Fruit fly (Drosophila melanogaster) whole organism, embryonic: Measurements from ENCODE around the gene St2.
A peak's percentile ranks its signal among the peaks of the same experiment; 100 is the strongest.

Experiments used
- Adf1 ChIP-seq: fragments of 200-800 bp; sonication (Bioruptor generic); IDR thresholded peaks from 2 replicates; pipeline ENCODE4 v1.3.6; 2022; ENCODE audit warnings: missing biosample characterization, missing genetic modification characterization
- Antp ChIP-seq: fragments of 200-800 bp; sonication (Bioruptor generic); optimal IDR thresholded peaks from 3 replicates; lab custom pipeline; 2016; ENCODE audit warnings: missing biosample characterization, missing genetic modification characterization
- Awh ChIP-seq: fragments of 200-800 bp; sonication (Bioruptor generic); IDR thresholded peaks from 2 replicates; pipeline ENCODE4, ENCODE4 v1.3.6; 2022; ENCODE audit warnings: missing biosample characterization, missing genetic modification characterization
- CG11093 ChIP-seq: fragments of 200-800 bp; sonication (Bioruptor generic); IDR thresholded peaks from 3 replicates; pipeline ENCODE4 v1.3.6; 2022; ENCODE audit warnings: missing biosample characterization, missing genetic modification characterization
- CG11398 ChIP-seq: fragments of 200-800 bp; sonication (Bioruptor generic); optimal IDR thresholded peaks from 2 replicates; lab custom pipeline; 2016; ENCODE audit warnings: missing biosample characterization, missing genetic modification characterization
- CG12299 ChIP-seq: fragments of 200-800 bp; sonication (Bioruptor generic); optimal IDR thresholded peaks from 2 replicates; lab custom pipeline; 2018; ENCODE audit warnings: missing biosample characterization, mild to moderate bottlenecking, missing genetic modification characterization
- CG14710 ChIP-seq: fragments of 200-800 bp; sonication (Bioruptor generic); optimal IDR thresholded peaks from 3 replicates; lab custom pipeline; 2019; ENCODE audit warnings: missing biosample characterization, mild to moderate bottlenecking, missing genetic modification characterization, moderate library complexity
- CG15269 ChIP-seq: fragments of 200-800 bp; sonication (Bioruptor generic); optimal IDR thresholded peaks from 2 replicates; lab custom pipeline; 2018; ENCODE audit warnings: missing biosample characterization, mild to moderate bottlenecking, missing genetic modification characterization, moderate library complexity
- CG15696 ChIP-seq: fragments of 200-800 bp; sonication (Bioruptor generic); optimal IDR thresholded peaks from 2 replicates; lab custom pipeline; 2019; ENCODE audit warnings: missing biosample characterization, mild to moderate bottlenecking, missing genetic modification characterization, moderate library complexity
- CG17328 ChIP-seq: fragments of 200-800 bp; sonication (Bioruptor generic); IDR thresholded peaks from 2 replicates; pipeline ENCODE4 v1.3.6; 2022; ENCODE audit warnings: missing biosample characterization, missing genetic modification characterization
- CG17385 ChIP-seq: fragments of 200-800 bp; sonication (Bioruptor generic); optimal IDR thresholded peaks from 3 replicates; lab custom pipeline; 2018; ENCODE audit warnings: missing biosample characterization, mild to moderate bottlenecking, missing genetic modification characterization
- CG17829 ChIP-seq: fragments of 200-800 bp; optimal IDR thresholded peaks from 2 replicates; lab custom pipeline; 2019; ENCODE audit warnings: missing biosample characterization, mild to moderate bottlenecking, missing genetic modification characterization, moderate library complexity
- CG18599 ChIP-seq: fragments of 200-800 bp; sonication (Bioruptor generic); optimal IDR thresholded peaks from 3 replicates; lab custom pipeline; 2017; ENCODE audit warnings: missing biosample characterization, missing genetic modification characterization, mild to moderate bottlenecking, moderate library complexity, missing genetic modification reagents
- CG30020 ChIP-seq: fragments of 200-800 bp; optimal IDR thresholded peaks from 2 replicates; lab custom pipeline; 2019; ENCODE audit warnings: missing biosample characterization, mild to moderate bottlenecking, missing genetic modification characterization, moderate library complexity
- CG3065 ChIP-seq: fragments of 200-800 bp; sonication (Bioruptor generic); optimal IDR thresholded peaks from 2 replicates; lab custom pipeline; 2016; ENCODE audit warnings: missing biosample characterization, missing genetic modification characterization
- CG6254 ChIP-seq: fragments of 200-800 bp; sonication (Bioruptor generic); optimal IDR thresholded peaks from 3 replicates; lab custom pipeline; 2017; ENCODE audit warnings: mild to moderate bottlenecking, missing biosample characterization, missing genetic modification reagents, missing genetic modification characterization
- CG7357 ChIP-seq: fragments of 200-800 bp; sonication (Bioruptor generic); IDR thresholded peaks from 3 replicates; pipeline ENCODE4 v1.3.6; 2022; ENCODE audit warnings: missing biosample characterization, missing genetic modification characterization
- CG7556 ChIP-seq: fragments of 200-800 bp; sonication (Bioruptor generic); optimal IDR thresholded peaks from 2 replicates; lab custom pipeline; 2017; ENCODE audit warnings: missing biosample characterization, mild to moderate bottlenecking, missing genetic modification characterization
- CG7839 ChIP-seq: fragments of 200-800 bp; sonication (Bioruptor generic); optimal IDR thresholded peaks from 3 replicates; lab custom pipeline; 2018; ENCODE audit warnings: missing biosample characterization, mild to moderate bottlenecking, missing genetic modification characterization, moderate library complexity
- CG9727 ChIP-seq: fragments of 200-800 bp; sonication (Bioruptor generic); optimal IDR thresholded peaks from 3 replicates; lab custom pipeline; 2017; ENCODE audit warnings: missing biosample characterization, mild to moderate bottlenecking, missing genetic modification characterization
- Dp ChIP-seq: fragments of 200-800 bp; sonication (Bioruptor generic); optimal IDR thresholded peaks from 2 replicates; lab custom pipeline; 2018; ENCODE audit warnings: missing biosample characterization, mild to moderate bottlenecking, missing genetic modification characterization, moderate library complexity
- Drgx ChIP-seq: fragments of 200-800 bp; sonication (Bioruptor generic); IDR thresholded peaks from 2 replicates; pipeline ENCODE4 v1.3.6; 2022; ENCODE audit warnings: missing biosample characterization, missing genetic modification characterization
- Eip74EF ChIP-seq, 2 experiments: fragments of 200-800 bp in 1 of 2; fragments of >200 bp in 1 of 2; sonication (Bioruptor generic) in 1 of 2; optimal IDR thresholded peaks; 2 replicates each; lab custom pipeline; 2017 to 2019; ENCODE audit warnings: missing biosample characterization in 2 of 2, missing genetic modification characterization in 2 of 2, mild to moderate bottlenecking in 1 of 2, moderate library complexity in 1 of 2
- H2.0 ChIP-seq: fragments of 200-800 bp; sonication (Bioruptor generic); IDR thresholded peaks from 2 replicates; pipeline ENCODE4 v1.3.6; 2022; ENCODE audit warnings: missing biosample characterization, missing genetic modification characterization
- Hr78 ChIP-seq, 2 experiments: fragments of 200-800 bp in 1 of 2; fragments of >200 bp in 1 of 2; sonication (Bioruptor generic) in 1 of 2; optimal IDR thresholded peaks; 2 replicates each; lab custom pipeline; 2017 to 2019; ENCODE audit warnings: missing biosample characterization in 2 of 2, missing genetic modification characterization in 2 of 2, mild to moderate bottlenecking in 1 of 2, moderate library complexity in 1 of 2
- Mrtf ChIP-seq: fragments of 200-800 bp; sonication (Bioruptor generic); IDR thresholded peaks from 3 replicates; pipeline ENCODE4 v1.3.6; 2022; ENCODE audit warnings: missing biosample characterization, missing genetic modification characterization
- NC2α ChIP-seq: fragments of 200-800 bp; sonication (Bioruptor generic); optimal IDR thresholded peaks from 2 replicates; lab custom pipeline; 2016; ENCODE audit warnings: missing biosample characterization, missing genetic modification characterization
- Six4 ChIP-seq: fragments of 200-800 bp; sonication (Bioruptor generic); optimal IDR thresholded peaks from 2 replicates; lab custom pipeline; 2016; ENCODE audit warnings: missing biosample characterization, missing genetic modification characterization
- Taf1 ChIP-seq: fragments of 200-800 bp; sonication (Bioruptor generic); IDR thresholded peaks from 2 replicates; pipeline ENCODE4 v1.3.6; 2022; ENCODE audit warnings: missing biosample characterization, missing genetic modification characterization
- ac ChIP-seq: fragments of 200-800 bp; sonication (Bioruptor generic); optimal IDR thresholded peaks from 3 replicates; lab custom pipeline; 2017; ENCODE audit warnings: missing biosample characterization, mild to moderate bottlenecking, missing genetic modification characterization
- bsh ChIP-seq, 2 experiments: fragments of 200-800 bp; sonication (Bioruptor generic); optimal IDR thresholded peaks; 2 replicates each; lab custom pipeline; 2017 to 2018; ENCODE audit warnings: mild to moderate bottlenecking in 2 of 2, missing biosample characterization in 2 of 2, missing genetic modification characterization in 2 of 2, moderate library complexity in 1 of 2
- btn ChIP-seq: fragments of 200-800 bp; sonication (Bioruptor generic); optimal IDR thresholded peaks from 2 replicates; lab custom pipeline; 2016; ENCODE audit warnings: missing biosample characterization, missing genetic modification characterization
- cwo ChIP-seq: fragments of 200-800 bp; sonication (Bioruptor generic); optimal IDR thresholded peaks from 3 replicates; lab custom pipeline; 2017; ENCODE audit warnings: missing biosample characterization, missing genetic modification characterization, mild to moderate bottlenecking, moderate library complexity, missing genetic modification reagents
- dati ChIP-seq: fragments of 200-800 bp; sonication (Bioruptor generic); IDR thresholded peaks from 2 replicates; pipeline ENCODE4 v1.3.6; 2022; ENCODE audit warnings: missing biosample characterization, missing genetic modification characterization
- dmrt11E ChIP-seq: fragments of 200-800 bp; sonication (Bioruptor generic); optimal IDR thresholded peaks from 3 replicates; lab custom pipeline; 2018; ENCODE audit warnings: missing biosample characterization, mild to moderate bottlenecking, missing genetic modification characterization, moderate library complexity
- fd96Cb ChIP-seq: fragments of 200-800 bp; sonication (Bioruptor generic); optimal IDR thresholded peaks from 2 replicates; lab custom pipeline; 2018; ENCODE audit warnings: missing biosample characterization, mild to moderate bottlenecking, missing genetic modification characterization, moderate library complexity
- ftz-f1 ChIP-seq: fragments of 200-800 bp; sonication (Bioruptor generic); optimal IDR thresholded peaks from 2 replicates; lab custom pipeline; 2016; ENCODE audit warnings: missing biosample characterization, missing genetic modification characterization
- gce ChIP-seq: fragments of 200-800 bp; sonication (Bioruptor generic); IDR thresholded peaks from 3 replicates; pipeline ENCODE4 v1.3.6; 2022; ENCODE audit warnings: missing biosample characterization, missing genetic modification characterization
- gt ChIP-seq: fragments of 200-800 bp; sonication (Bioruptor generic); IDR thresholded peaks from 2 replicates; pipeline ENCODE4 v1.3.6; 2022; ENCODE audit warnings: missing biosample characterization, missing genetic modification characterization
- lola ChIP-seq, 3 experiments: fragments of >200 bp in 2 of 3; fragments of 200-800 bp in 1 of 3; sonication (Bioruptor generic) in 1 of 3; optimal IDR thresholded peaks; 2 replicates each; lab custom pipeline; 2017 to 2019; ENCODE audit warnings: missing biosample characterization in 3 of 3, missing genetic modification characterization in 3 of 3, mild to moderate bottlenecking in 1 of 3, moderate library complexity in 1 of 3
- luna ChIP-seq: fragments of 200-800 bp; sonication (Bioruptor generic); optimal IDR thresholded peaks from 2 replicates; lab custom pipeline; 2016; ENCODE audit warnings: missing biosample characterization, missing genetic modification characterization
- mld ChIP-seq: fragments of 200-800 bp; sonication (Bioruptor generic); IDR thresholded peaks from 3 replicates; pipeline ENCODE4 v1.3.6; 2022; ENCODE audit warnings: missing biosample characterization, missing genetic modification characterization; ENCODE audit not compliant: partially characterized antibody
- pan ChIP-seq, 4 experiments: fragments of >200 bp in 3 of 4; fragments of 200-800 bp in 1 of 4; sonication (Bioruptor generic) in 1 of 4; optimal IDR thresholded peaks in 3 of 4; IDR thresholded peaks in 1 of 4; 2 replicates each; pipeline versions ENCODE4 v1.3.6 to Lab custom; 2017 to 2022; ENCODE audit warnings: missing biosample characterization in 2 of 4, missing genetic modification characterization in 2 of 4, mixed read lengths in 1 of 4
- pita ChIP-seq: fragments of 200-800 bp; sonication (Bioruptor generic); optimal IDR thresholded peaks from 2 replicates; lab custom pipeline; 2017; ENCODE audit warnings: missing biosample characterization, mild to moderate bottlenecking, missing genetic modification characterization
- psq ChIP-seq: fragments of 200-800 bp; sonication (Bioruptor generic); optimal IDR thresholded peaks from 2 replicates; lab custom pipeline; 2017; ENCODE audit warnings: missing biosample characterization, missing genetic modification characterization
- salm ChIP-seq: fragments of 200-800 bp; sonication (Bioruptor generic); optimal IDR thresholded peaks from 2 replicates; lab custom pipeline; 2018; ENCODE audit warnings: missing biosample characterization, mild to moderate bottlenecking, missing genetic modification characterization
- sens ChIP-seq: fragments of 200-800 bp; sonication (Bioruptor generic); peaks from one replicate; lab custom pipeline; 2016; ENCODE audit warnings: missing biosample characterization, missing genetic modification characterization
- slou ChIP-seq: fragments of 200-800 bp; sonication (Bioruptor generic); optimal IDR thresholded peaks from 3 replicates; lab custom pipeline; 2016; ENCODE audit warnings: missing biosample characterization, missing genetic modification characterization
- sqz ChIP-seq: fragments of 200-800 bp; sonication (Bioruptor generic); optimal IDR thresholded peaks from 3 replicates; lab custom pipeline; 2018; ENCODE audit warnings: missing biosample characterization, mild to moderate bottlenecking, missing genetic modification characterization
- vfl ChIP-seq: fragments of 200-800 bp; sonication (Bioruptor generic); optimal IDR thresholded peaks from 2 replicates; lab custom pipeline; 2016; ENCODE audit warnings: missing biosample characterization, missing genetic modification characterization

The St2 gene

dm6 chr3R:9215551-9215950 lies 36.1 kb upstream of the St2 start (continued):
- TF ChIP-seq psq (GFP tag; lab: Kevin White, UChicago) (no peak), fd96Cb (tag; lab: Kevin White, UChicago) (no peak), NC2α (GFP tag; lab: Kevin White, UChicago) (no peak), ftz-f1 (GFP tag; lab: Kevin White, UChicago) (no peak), salm (tag; lab: Kevin White, UChicago) (no peak), CG3065 (GFP tag; lab: Kevin White, UChicago) (no peak), CG12299 (tag; lab: Kevin White, UChicago) (no peak), CG30020 (tag; lab: Kevin White, UChicago) (no peak), H2.0 (GFP tag; lab: Robert Waterston, UW) (no peak), CG17829 (tag; lab: Kevin White, UChicago) (no peak), Antp (GFP tag; lab: Kevin White, UChicago) (no peak), gce (GFP tag; lab: Robert Waterston, UW) (no peak), Eip74EF (GFP tag; optimal IDR thresholded peaks at IDR 0.05; lab: Kevin White, UChicago) (no peak), cwo (GFP tag; lab: Kevin White, UChicago) (no peak), CG6254 (GFP tag; lab: Kevin White, UChicago) (peak; percentile 31), Adf1 (GFP tag; lab: Robert Waterston, UW) (no peak), mld (GFP tag; lab: Robert Waterston, UW) (0 out of 3 replicates have a peak, but pooled peaks have one; percentile 25), gt (GFP tag; lab: Robert Waterston, UW) (no peak), sqz (peak; percentile 10), CG7556 (GFP tag; lab: Kevin White, UChicago) (no peak), CG17385 (GFP tag; lab: Kevin White, UChicago) (peak; percentile 37), Mrtf (GFP tag; lab: Robert Waterston, UW) (no peak), pan (optimal IDR thresholded peaks at IDR 0.05; lab: Kevin White, UChicago) (no peak), pan (GFP tag; optimal IDR thresholded peaks at IDR 0.05 in 1 of 2, IDR thresholded peaks at IDR 0.05 in 1 of 2) (no peak), CG14710 (peak; percentile 35), CG11093 (GFP tag; lab: Robert Waterston, UW) (no peak), vfl (no peak), pita (GFP tag; lab: Kevin White, UChicago) (no peak), ac (GFP tag; lab: Kevin White, UChicago) (peak; percentile 36), Awh (GFP tag; lab: Robert Waterston, UW) (no peak), dati (GFP tag; lab: Robert Waterston, UW) (no peak), CG9727 (no peak), slou (no peak), CG7357 (GFP tag; lab: Robert Waterston, UW) (no peak), btn (GFP tag; lab: Kevin White, UChicago) (no peak), lola (GFP tag; optimal IDR thresholded peaks at IDR 0.05; lab: Kevin White, UChicago) (peak in 1 of 3 experiments; percentile 6), CG15696 (tag; lab: Kevin White, UChicago) (no peak), CG7839 (tag; lab: Kevin White, UChicago) (no peak), dmrt11E (tag; lab: Kevin White, UChicago) (peak; percentile 32), CG17328 (GFP tag; lab: Robert Waterston, UW) (no peak), Drgx (GFP tag; lab: Robert Waterston, UW) (no peak), CG18599 (GFP tag; lab: Kevin White, UChicago) (no peak), Taf1 (no peak), Dp (no peak), bsh (GFP tag; optimal IDR thresholded peaks at IDR 0.05; lab: Kevin White, UChicago) (peak in 1 of 2 experiments; percentile 52), luna (GFP tag; lab: Kevin White, UChicago) (no peak), sens (GFP tag; lab: Kevin White, UChicago) (peak; percentile 60), CG11398 (GFP tag; lab: Kevin White, UChicago) (no peak), CG15269 (no peak), Six4 (no peak), Hr78 (GFP tag; optimal IDR thresholded peaks at IDR 0.05; lab: Kevin White, UChicago) (peak in 1 of 2 experiments; percentile 89)
